Fruit fly (Drosophila melanogaster): ENCODE data around the gene CG2225.
A peak's percentile ranks its signal among the peaks of the same experiment; 100 is the strongest.

Gene CG2225

dm6 chr2L:21629814-21630562 lies 47.3 kb downstream of the CG2225 start, which contains the start of gene Df31 (continued):
- TF ChIP-seq MBD-R2 (GFP tag; IDR thresholded peaks at IDR 0.05): peak; percentile 76
- TF ChIP-seq CG10431 (GFP tag; optimal IDR thresholded peaks at IDR 0.05): peak; percentile 72
- TF ChIP-seq CG4854 (GFP tag; optimal IDR thresholded peaks at IDR 0.05): peak; percentile 38
- peak; percentile 39 for TF ChIP-seq cato (GFP tag; optimal IDR thresholded peaks at IDR 0.05; ENCODE audit: borderline replicate concordance)
- no peak for TF ChIP-seq Abd-B (GFP tag; optimal IDR thresholded peaks at IDR 0.05)
- no peak for TF ChIP-seq CG16779 (GFP tag; IDR thresholded peaks at IDR 0.05)
- TF ChIP-seq Fer2 (tag; optimal IDR thresholded peaks at IDR 0.05): peak; percentile 8
- TF ChIP-seq ash1 (GFP tag; optimal IDR thresholded peaks at IDR 0.05): no peak
- TF ChIP-seq CG16815 (GFP tag; optimal IDR thresholded peaks at IDR 0.05): no peak
- peak; percentile 39 for TF ChIP-seq CG3995 (GFP tag; optimal IDR thresholded peaks at IDR 0.05)
- peak; percentile 65 for TF ChIP-seq CG12391 (tag; optimal IDR thresholded peaks at IDR 0.05)
- TF ChIP-seq en (GFP tag; optimal IDR thresholded peaks at IDR 0.05): peak; percentile 28
- no peak for TF ChIP-seq bigmax (GFP tag; optimal IDR thresholded peaks at IDR 0.05)
- TF ChIP-seq Gsc (GFP tag; IDR thresholded peaks at IDR 0.05): no peak
- TF ChIP-seq dan (GFP tag; IDR thresholded peaks at IDR 0.05): no peak
- peak; percentile 87 for TF ChIP-seq ato (GFP tag; IDR thresholded peaks at IDR 0.05; ENCODE audit: partially characterized antibody)
- peak; percentile 8 for TF ChIP-seq twi (tag; optimal IDR thresholded peaks at IDR 0.05)
- TF ChIP-seq ara (GFP tag; IDR thresholded peaks at IDR 0.05): no peak; the same call in 1 of the 2 replicates
- TF ChIP-seq ap (GFP tag; IDR thresholded peaks at IDR 0.05): no peak
- TF ChIP-seq gem (tag; optimal IDR thresholded peaks at IDR 0.05): peak; percentile 40
- peak; percentile 42 for TF ChIP-seq slou (GFP tag; optimal IDR thresholded peaks at IDR 0.05)
- TF ChIP-seq CG4730 (GFP tag; IDR thresholded peaks at IDR 0.05): peak; percentile 29; the same call in 1 of the 2 replicates
- no peak for TF ChIP-seq CG12071 (GFP tag; optimal IDR thresholded peaks at IDR 0.05)
- no peak for TF ChIP-seq oc (tag; optimal IDR thresholded peaks at IDR 0.05)
- TF ChIP-seq Hr51 (GFP tag; optimal IDR thresholded peaks at IDR 0.05): peak in 1 of 2 experiments; percentile 53
- peak; percentile 46 for TF ChIP-seq HLH54F (GFP tag; optimal IDR thresholded peaks at IDR 0.05)
- TF ChIP-seq stc (GFP tag; IDR thresholded peaks at IDR 0.05): peak; percentile 43; the same call in 1 of the 2 replicates
- TF ChIP-seq al (GFP tag; IDR thresholded peaks at IDR 0.05): no peak
- peak; percentile 77; the same call in 2 of the 3 replicates for TF ChIP-seq otp (GFP tag; IDR thresholded peaks at IDR 0.05)
- no peak for TF ChIP-seq Doc2 (GFP tag; IDR thresholded peaks at IDR 0.05)
- TF ChIP-seq rib (GFP tag; IDR thresholded peaks at IDR 0.05): peak; percentile 80
- TF ChIP-seq insv (GFP tag; optimal IDR thresholded peaks at IDR 0.05): peak in 1 of 2 experiments; percentile 4
- peak; percentile 57 for TF ChIP-seq E2f2 (GFP tag; IDR thresholded peaks at IDR 0.05)
- no peak for TF ChIP-seq CkIIα-i1 (GFP tag; IDR thresholded peaks at IDR 0.05)
- no peak for TF ChIP-seq sens-2 (GFP tag; IDR thresholded peaks at IDR 0.05)
- TF ChIP-seq knrl (GFP tag; IDR thresholded peaks at IDR 0.05; ENCODE audit: partially characterized antibody): peak; percentile 86
- TF ChIP-seq CG9797 (GFP tag; optimal IDR thresholded peaks at IDR 0.05): peak; percentile 21
- no peak for TF ChIP-seq peb (GFP tag; IDR thresholded peaks at IDR 0.05)
- TF ChIP-seq CG4360 (GFP tag; IDR thresholded peaks at IDR 0.05): no peak; the same call in 1 of the 2 replicates
- peak; percentile 89 for TF ChIP-seq NC2β (GFP tag; optimal IDR thresholded peaks at IDR 0.05)
- peak; percentile 49; the same call in 1 of the 2 replicates for TF ChIP-seq cas (GFP tag; IDR thresholded peaks at IDR 0.05)
- TF ChIP-seq CG11398 (GFP tag; optimal IDR thresholded peaks at IDR 0.05): no peak
- TF ChIP-seq gro (GFP tag; optimal IDR thresholded peaks at IDR 0.05): peak; percentile 37
- TF ChIP-seq CG4707 (GFP tag; optimal IDR thresholded peaks at IDR 0.05): peak; percentile 26

All from whole organism, embryonic.